Worm (Caenorhabditis elegans): ENCODE data around the gene F46F3.3.

DNA sequence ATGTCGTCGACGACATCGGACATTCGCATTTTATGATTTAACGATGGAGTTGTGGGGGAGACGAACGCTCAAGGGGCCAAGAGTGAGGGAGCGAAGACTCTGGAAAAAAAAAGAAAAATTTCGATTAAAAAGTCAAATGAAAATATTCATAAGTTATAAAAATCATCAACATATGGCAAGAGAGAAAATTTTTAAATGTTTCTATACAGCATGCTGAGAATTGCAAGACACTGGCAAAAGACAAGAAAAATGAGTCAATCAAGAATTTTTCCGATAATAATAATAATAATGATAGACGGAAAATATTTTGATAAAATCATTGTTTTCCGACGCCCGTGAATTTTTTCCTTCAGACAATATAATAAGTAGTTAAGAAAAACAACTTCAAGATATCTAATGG lies 30.1 kb upstream of the F46F3.3 start, which contains the start of gene sipa-1:
- no peak for TF ChIP-seq lsy-2 (tag; optimal IDR thresholded peaks at IDR 0.05)
- TF ChIP-seq nhr-12 (tag; optimal IDR thresholded peaks at IDR 0.05), result no peak
- TF ChIP-seq ama-1 (optimal IDR thresholded peaks at IDR 0.05), result no peak
- TF ChIP-seq hpl-2 (GFP tag; optimal IDR thresholded peaks at IDR 0.05), result no peak
- no peak for TF ChIP-seq nhr-76 (tag; optimal IDR thresholded peaks at IDR 0.05)
- no peak for TF ChIP-seq tbx-2 (tag; optimal IDR thresholded peaks at IDR 0.05)
- TF ChIP-seq unc-86 (tag; optimal IDR thresholded peaks at IDR 0.05), result no peak
- TF ChIP-seq lin-39 (tag; optimal IDR thresholded peaks at IDR 0.05), result no peak
- TF ChIP-seq fos-1 (tag; optimal IDR thresholded peaks at IDR 0.05), result no peak
- TF ChIP-seq nhr-11 (tag; optimal IDR thresholded peaks at IDR 0.05), result no peak
- TF ChIP-seq ztf-11 (tag; optimal IDR thresholded peaks at IDR 0.05), result no peak
- TF ChIP-seq unc-30 (tag; optimal IDR thresholded peaks at IDR 0.05), result no peak
